Fruit fly (Drosophila melanogaster): ENCODE data around the gene Hmu.

The Hmu gene

dm6 chr3R:27246264-27246663 is 42.3 kb upstream of the Hmu start (continued):
- peak; percentile 83 for TF ChIP-seq CG10147 (GFP tag; optimal IDR thresholded peaks at IDR 0.05)
- peak; percentile 53; the same call in 1 of the 2 replicates for TF ChIP-seq al (GFP tag; IDR thresholded peaks at IDR 0.05)
- TF ChIP-seq CG6791 (GFP tag; IDR thresholded peaks at IDR 0.05; ENCODE audit: partially characterized antibody), result no peak
- peak; percentile 64 for TF ChIP-seq fd3F (GFP tag; optimal IDR thresholded peaks at IDR 0.05)
- peak; percentile 67 for TF ChIP-seq az2 (GFP tag; optimal IDR thresholded peaks at IDR 0.05)
- no peak for TF ChIP-seq Opbp (GFP tag; IDR thresholded peaks at IDR 0.05; ENCODE audit: partially characterized antibody)
- TF ChIP-seq otp (GFP tag; IDR thresholded peaks at IDR 0.05), result no peak
- TF ChIP-seq CG1233 (GFP tag; optimal IDR thresholded peaks at IDR 0.05), result peak; percentile 75
- TF ChIP-seq Ets97D (GFP tag; optimal IDR thresholded peaks at IDR 0.05), result no peak
- peak; percentile 84 for TF ChIP-seq CG3281 (GFP tag; optimal IDR thresholded peaks at IDR 0.05)
- no peak for TF ChIP-seq CkIIα-i1 (GFP tag; IDR thresholded peaks at IDR 0.05)
- TF ChIP-seq CG5180 (GFP tag; optimal IDR thresholded peaks at IDR 0.05), result peak; percentile 48
- TF ChIP-seq unpg (GFP tag; optimal IDR thresholded peaks at IDR 0.05), result peak; percentile 88
- no peak for TF ChIP-seq D (optimal IDR thresholded peaks at IDR 0.05)
- TF ChIP-seq D (GFP tag; optimal IDR thresholded peaks at IDR 0.05), result peak; percentile 72
- TF ChIP-seq Med (GFP tag), result no peak
- no peak for TF ChIP-seq YL-1 (GFP tag; optimal IDR thresholded peaks at IDR 0.05)
- TF ChIP-seq Fer2 (tag; optimal IDR thresholded peaks at IDR 0.05), result peak; percentile 21
- TF ChIP-seq pho (GFP tag; optimal IDR thresholded peaks at IDR 0.05), result no peak
- no peak for TF ChIP-seq BEAF-32 (GFP tag; optimal IDR thresholded peaks at IDR 0.05)
- TF ChIP-seq D19B (GFP tag; optimal IDR thresholded peaks at IDR 0.05), result peak; percentile 10
- TF ChIP-seq slbo (GFP tag; IDR thresholded peaks at IDR 0.05), result peak; percentile 67
- TF ChIP-seq insv (GFP tag; optimal IDR thresholded peaks at IDR 0.05), result no peak
- TF ChIP-seq dati (GFP tag; IDR thresholded peaks at IDR 0.05), result no peak
- TF ChIP-seq CG18599 (GFP tag; optimal IDR thresholded peaks at IDR 0.05), result peak; percentile 82
- peak; percentile 96 for TF ChIP-seq CG31441 (GFP tag; IDR thresholded peaks at IDR 0.05)
- peak; percentile 84 for TF ChIP-seq Oli (tag; optimal IDR thresholded peaks at IDR 0.05)
- no peak for TF ChIP-seq pum (GFP tag; optimal IDR thresholded peaks at IDR 0.05)
- peak; percentile 75 for TF ChIP-seq row (GFP tag; IDR thresholded peaks at IDR 0.05)
- no peak for TF ChIP-seq CHES-1-like (GFP tag; optimal IDR thresholded peaks at IDR 0.05)
- no peak for TF ChIP-seq cas (GFP tag; IDR thresholded peaks at IDR 0.05)
- no peak for TF ChIP-seq HLH4C (GFP tag; IDR thresholded peaks at IDR 0.05; ENCODE audit: partially characterized antibody)
- TF ChIP-seq HmgZ (tag; optimal IDR thresholded peaks at IDR 0.05), result peak; percentile 61
- TF ChIP-seq Hr3 (GFP tag; optimal IDR thresholded peaks at IDR 0.05), result peak; percentile 68
- TF ChIP-seq MBD-R2 (GFP tag; IDR thresholded peaks at IDR 0.05), result no peak; the same call in 1 of the 2 replicates
- TF ChIP-seq CG10462 (GFP tag; optimal IDR thresholded peaks at IDR 0.05), result no peak
- peak; percentile 88 for TF ChIP-seq CG15601 (tag; optimal IDR thresholded peaks at IDR 0.05)
- peak; percentile 80 for TF ChIP-seq CG17385 (GFP tag; optimal IDR thresholded peaks at IDR 0.05)
- no peak for TF ChIP-seq en (GFP tag; optimal IDR thresholded peaks at IDR 0.05)
- no peak for TF ChIP-seq Dip3 (GFP tag; optimal IDR thresholded peaks at IDR 0.05)
- peak; percentile 73 for TF ChIP-seq dysf (GFP tag; IDR thresholded peaks at IDR 0.05)
- TF ChIP-seq CG11085 (GFP tag; IDR thresholded peaks at IDR 0.05), result no peak
- TF ChIP-seq CG12769 (tag; optimal IDR thresholded peaks at IDR 0.05), result peak; percentile 52
- TF ChIP-seq CrebB (tag; optimal IDR thresholded peaks at IDR 0.05), result peak; percentile 68
- TF ChIP-seq Hsf (GFP tag; optimal IDR thresholded peaks at IDR 0.05), result peak; percentile 43
- no peak for TF ChIP-seq dan (GFP tag; IDR thresholded peaks at IDR 0.05)
- no peak for TF ChIP-seq Mes4 (GFP tag; optimal IDR thresholded peaks at IDR 0.05)
- peak; percentile 45; the same call in 1 of the 2 replicates for TF ChIP-seq CG7372 (GFP tag; IDR thresholded peaks at IDR 0.05)
- peak; percentile 43; the same call in 1 of the 2 replicates for TF ChIP-seq Drgx (GFP tag; IDR thresholded peaks at IDR 0.05)
- peak; percentile 42 for TF ChIP-seq Lhr (GFP tag; optimal IDR thresholded peaks at IDR 0.05)
- TF ChIP-seq cato (GFP tag; optimal IDR thresholded peaks at IDR 0.05; ENCODE audit: borderline replicate concordance), result peak; percentile 41

Data from whole organism, embryonic.